Worm (Caenorhabditis elegans) whole organism, late embryonic: ENCODE results near the gene lgc-47.

Source experiments
- K09A11.1 ChIP-seq: sonication (generic microtip); optimal IDR thresholded peaks from 2 replicates; lab custom pipeline; 2017; ENCODE audit warnings: antibody characterized with exemption, mild to moderate bottlenecking, missing genetic modification characterization, missing compliant biosample characterization; ENCODE audit not compliant: insufficient read depth
- T23F11.4 ChIP-seq: fragments of 200-800 bp; sonication (Bioruptor generic); optimal IDR thresholded peaks from 2 replicates; lab custom pipeline; 2018; ENCODE audit warnings: mild to moderate bottlenecking, missing genetic modification characterization, missing compliant biosample characterization
- ceh-18 ChIP-seq: sonication (generic microtip); optimal IDR thresholded peaks from 2 replicates; lab custom pipeline; 2016; ENCODE audit warnings: missing genetic modification characterization, missing compliant biosample characterization
- ceh-2 ChIP-seq: sonication (generic microtip); optimal IDR thresholded peaks from 2 replicates; lab custom pipeline; 2016; ENCODE audit warnings: missing genotype, missing genetic modification characterization, missing compliant biosample characterization
- ceh-31 ChIP-seq: sonication (generic microtip); optimal IDR thresholded peaks from 2 replicates; lab custom pipeline; 2016; ENCODE audit warnings: missing genetic modification characterization, missing compliant biosample characterization
- ceh-45 ChIP-seq: fragments of 200-800 bp; sonication (Bioruptor generic); IDR thresholded peaks from 2 replicates; pipeline ENCODE4 v1.3.6; 2022; ENCODE audit warnings: missing genetic modification reagents, missing genetic modification characterization, missing compliant biosample characterization
- ceh-48 ChIP-seq: sonication (generic microtip); optimal IDR thresholded peaks from 2 replicates; lab custom pipeline; 2016; ENCODE audit warnings: missing genetic modification characterization, inconsistent platforms, missing compliant biosample characterization
- dmd-4 ChIP-seq: sonication (generic microtip); optimal IDR thresholded peaks from 2 replicates; lab custom pipeline; 2016; ENCODE audit warnings: borderline replicate concordance, missing genetic modification characterization, missing compliant biosample characterization
- dve-1 ChIP-seq: sonication (generic microtip); optimal IDR thresholded peaks from 2 replicates; lab custom pipeline; 2017; ENCODE audit warnings: antibody characterized with exemption, mild to moderate bottlenecking, missing genetic modification characterization, missing compliant biosample characterization
- elt-2 ChIP-seq: sonication (generic microtip); optimal IDR thresholded peaks from 2 replicates; lab custom pipeline; 2016; ENCODE audit warnings: missing genetic modification reagents, missing genetic modification characterization, missing compliant biosample characterization
- ets-4 ChIP-seq: sonication (generic microtip); optimal IDR thresholded peaks from 2 replicates; lab custom pipeline; 2016; ENCODE audit warnings: missing genetic modification characterization, missing compliant biosample characterization
- fkh-6 ChIP-seq: sonication (generic microtip); optimal IDR thresholded peaks from 2 replicates; lab custom pipeline; 2016; ENCODE audit warnings: missing genetic modification characterization, missing compliant biosample characterization
- gmeb-2 ChIP-seq: sonication (generic microtip); optimal IDR thresholded peaks from 2 replicates; lab custom pipeline; 2016; ENCODE audit warnings: missing genetic modification characterization, inconsistent platforms, missing compliant biosample characterization
- hlh-15 ChIP-seq: sonication (generic microtip); optimal IDR thresholded peaks from 2 replicates; lab custom pipeline; 2016; ENCODE audit warnings: missing genetic modification characterization, missing compliant biosample characterization
- hlh-6 ChIP-seq: sonication (generic microtip); optimal IDR thresholded peaks from 2 replicates; lab custom pipeline; 2016; ENCODE audit warnings: missing genotype, missing genetic modification characterization, missing compliant biosample characterization
- lin-11 ChIP-seq: fragments of 200-800 bp; sonication (Bioruptor generic); optimal IDR thresholded peaks from 2 replicates; lab custom pipeline; 2018; ENCODE audit warnings: mild to moderate bottlenecking, missing genetic modification characterization, missing compliant biosample characterization
- mec-3 ChIP-seq: sonication (generic microtip); optimal IDR thresholded peaks from 2 replicates; lab custom pipeline; 2016; ENCODE audit warnings: borderline replicate concordance, missing genetic modification characterization, missing compliant biosample characterization
- nfya-1 ChIP-seq: sonication (generic microtip); optimal IDR thresholded peaks from 2 replicates; lab custom pipeline; 2017; ENCODE audit warnings: missing genetic modification characterization, mild to moderate bottlenecking, missing compliant biosample characterization, antibody characterized with exemption, moderate library complexity
- odd-2 ChIP-seq: sonication (generic microtip); optimal IDR thresholded peaks from 2 replicates; lab custom pipeline; 2017; ENCODE audit warnings: antibody characterized with exemption, mild to moderate bottlenecking, missing genetic modification characterization, missing compliant biosample characterization
- pat-9 ChIP-seq: fragments of 200-800 bp; sonication (Bioruptor generic); optimal IDR thresholded peaks from 2 replicates; lab custom pipeline; 2018; ENCODE audit warnings: mild to moderate bottlenecking, missing genetic modification characterization, moderate library complexity, missing compliant biosample characterization
- pha-2 ChIP-seq: sonication (generic microtip); optimal IDR thresholded peaks from 2 replicates; lab custom pipeline; 2017; ENCODE audit warnings: mild to moderate bottlenecking, missing genetic modification characterization, missing compliant biosample characterization
- pha-4 ChIP-seq: fragments of 150-350 bp; optimal IDR thresholded peaks from 2 replicates; lab custom pipeline; 2018; ENCODE audit warnings: missing biosample characterization, missing genetic modification reagents, missing genetic modification characterization
- pros-1 ChIP-seq: fragments of 150-350 bp; optimal IDR thresholded peaks from 2 replicates; lab custom pipeline; 2014; ENCODE audit warnings: missing biosample characterization, missing genetic modification reagents, missing genetic modification characterization
- ref-2 ChIP-seq: sonication (generic microtip); optimal IDR thresholded peaks from 2 replicates; lab custom pipeline; 2016; ENCODE audit warnings: missing genetic modification characterization, missing compliant biosample characterization
- sdc-2 ChIP-seq: sonication (generic microtip); optimal IDR thresholded peaks from 2 replicates; lab custom pipeline; 2016; ENCODE audit warnings: missing genotype, missing genetic modification characterization, missing compliant biosample characterization
- syd-9 ChIP-seq: sonication (generic microtip); optimal IDR thresholded peaks from 2 replicates; lab custom pipeline; 2016; ENCODE audit warnings: mild to moderate bottlenecking, missing genetic modification characterization, moderate library complexity, missing compliant biosample characterization
- tbx-2 ChIP-seq: sonication (generic microtip); optimal IDR thresholded peaks from 2 replicates; lab custom pipeline; 2016; ENCODE audit warnings: missing genetic modification characterization, missing compliant biosample characterization
- unc-42 ChIP-seq: sonication (generic microtip); optimal IDR thresholded peaks from 2 replicates; lab custom pipeline; 2016; ENCODE audit warnings: missing genotype, missing genetic modification characterization, missing compliant biosample characterization
- unc-55 ChIP-seq: sonication (generic microtip); optimal IDR thresholded peaks from 2 replicates; lab custom pipeline; 2017; ENCODE audit warnings: missing biosample characterization, missing genetic modification reagents, missing genetic modification characterization
- unc-86 ChIP-seq: sonication (generic microtip); optimal IDR thresholded peaks from 2 replicates; lab custom pipeline; 2016; ENCODE audit warnings: missing genetic modification characterization, missing compliant biosample characterization

lgc-47 gene

DNA sequence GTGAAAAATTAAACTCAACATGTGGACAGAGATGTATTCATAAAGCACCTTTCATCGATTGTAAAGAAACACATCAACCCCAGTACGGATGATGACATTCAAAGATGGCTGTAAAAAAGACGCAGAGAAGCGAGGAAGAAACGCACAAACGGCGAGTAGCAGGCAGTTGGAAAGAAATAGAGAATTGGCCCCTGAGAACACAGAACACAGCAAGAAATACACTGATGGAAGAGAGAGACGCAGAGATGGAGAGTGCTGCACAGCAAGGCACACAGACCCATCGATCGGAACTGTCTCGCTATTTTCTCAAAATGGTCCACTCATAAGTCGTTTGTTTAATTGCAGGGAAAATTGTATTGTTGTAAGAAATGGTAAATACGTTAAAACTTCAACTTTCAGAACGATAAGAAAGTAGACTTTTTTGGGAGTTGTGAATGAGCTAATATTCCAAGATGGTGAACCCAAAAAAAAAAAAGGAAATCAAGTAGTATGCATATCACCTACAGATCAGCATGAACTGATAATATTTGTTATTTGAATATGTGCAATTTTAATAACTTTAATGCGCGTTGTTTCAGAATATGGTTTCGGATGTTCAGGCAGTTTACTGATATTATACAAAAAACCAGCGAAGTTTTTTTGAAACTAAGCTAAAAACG lies 15.3 kb upstream of the lgc-47 start:
- TF ChIP-seq hlh-15 (tag; lab: Kevin White, UChicago) = no peak
- peak; percentile 2 for TF ChIP-seq ceh-48 (tag; lab: Kevin White, UChicago)
- TF ChIP-seq nfya-1 = peak; percentile 65
- TF ChIP-seq dve-1 (tag; lab: Kevin White, UChicago) = peak; percentile 7
- no peak for TF ChIP-seq ceh-45 (GFP tag; lab: Robert Waterston, UW)
- TF ChIP-seq ceh-31 (tag; lab: Kevin White, UChicago) = peak; percentile 59
- TF ChIP-seq pros-1 = peak; percentile 39
- peak; percentile 17 for TF ChIP-seq ceh-2
- peak; percentile 21 for TF ChIP-seq fkh-6 (tag; lab: Kevin White, UChicago)
- TF ChIP-seq tbx-2 (tag; lab: Kevin White, UChicago) = peak; percentile 55
- TF ChIP-seq unc-55 (GFP tag; lab: Kevin White, UChicago) = peak; percentile 3
- TF ChIP-seq sdc-2 = peak; percentile 34
- TF ChIP-seq ref-2 (tag; lab: Kevin White, UChicago) = peak; percentile 64
- TF ChIP-seq hlh-6 (tag; lab: Kevin White, UChicago) = no peak
- no peak for TF ChIP-seq pat-9 (tag; lab: Kevin White, UChicago)
- TF ChIP-seq dmd-4 (tag; lab: Kevin White, UChicago) = no peak
- TF ChIP-seq, all 69 proteins: peak for 11

DNA sequence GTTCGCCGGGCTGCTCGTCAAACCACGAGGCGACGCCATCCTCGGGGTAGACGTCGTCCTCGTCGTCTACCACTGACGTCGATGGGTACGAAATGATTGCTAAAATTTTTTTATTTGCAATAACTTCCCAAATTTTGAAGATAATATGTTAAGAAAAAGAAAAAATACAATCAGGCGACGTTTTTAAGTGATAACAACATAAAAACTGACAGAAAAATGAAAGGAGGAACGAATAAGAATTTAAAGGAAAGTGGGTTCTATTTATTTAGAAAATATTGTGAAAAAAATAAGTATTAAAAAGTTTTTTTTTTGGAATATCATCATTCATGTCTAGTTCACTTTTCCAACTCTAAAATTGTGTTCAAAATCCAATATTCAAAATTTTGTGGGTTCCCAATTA lies 14.7 kb upstream of the lgc-47 start, which contains the start of gene dpy-22:
dpy-22 (minus strand) TSS at position 101 of the 400 bp plus-strand sequence.
- TF ChIP-seq pha-2 (tag; lab: Kevin White, UChicago) (no peak), ets-4 (tag; lab: Kevin White, UChicago) (no peak), elt-2 (no peak), ceh-2 (no peak), mec-3 (no peak), ceh-18 (tag; lab: Kevin White, UChicago) (no peak), pha-4 (tag; lab: Kevin White, UChicago) (no peak), unc-55 (GFP tag; lab: Kevin White, UChicago) (no peak), ceh-48 (tag; lab: Kevin White, UChicago) (no peak)

DNA sequence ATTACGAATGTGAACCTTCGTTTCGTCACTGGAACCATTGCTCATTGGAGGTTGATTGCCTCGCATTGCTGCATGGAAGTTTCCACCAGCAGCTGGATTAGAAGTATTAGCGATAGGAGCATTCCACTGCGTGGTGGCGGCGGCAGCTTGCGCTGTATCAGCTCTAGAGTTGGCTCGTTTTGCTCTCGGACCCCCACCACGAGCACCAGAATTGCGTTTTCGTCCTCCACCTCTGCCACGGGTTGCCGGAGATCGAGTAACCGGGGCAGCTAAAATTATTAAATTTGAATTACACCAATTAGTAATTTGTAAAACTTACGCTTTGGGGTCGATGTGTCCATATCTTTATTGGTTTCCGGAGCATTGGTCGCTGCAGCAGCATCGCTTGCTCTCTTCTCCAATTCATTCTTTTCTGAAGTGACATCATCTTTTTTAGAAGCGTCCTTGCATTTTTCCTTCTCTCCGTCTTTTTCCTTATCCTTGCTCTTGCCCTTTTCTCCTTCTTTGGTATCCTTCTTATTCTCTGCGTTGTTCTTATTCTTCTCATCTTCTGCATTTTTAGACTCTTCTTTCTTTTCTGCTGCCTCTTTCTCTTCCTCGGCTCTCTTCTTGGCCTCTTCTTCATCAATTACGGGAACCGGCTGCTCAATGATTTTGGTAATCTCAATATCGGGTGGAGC lies 6.8 kb upstream of the lgc-47 start:
- TF ChIP-seq elt-2 (no peak), sdc-2 (no peak), odd-2 (tag; lab: Kevin White, UChicago) (no peak), gmeb-2 (tag; lab: Kevin White, UChicago) (no peak), T23F11.4 (no peak), unc-42 (tag; lab: Kevin White, UChicago) (peak; percentile 52), syd-9 (tag; lab: Kevin White, UChicago) (no peak), ets-4 (tag; lab: Kevin White, UChicago) (no peak), dve-1 (tag; lab: Kevin White, UChicago) (no peak), ceh-31 (tag; lab: Kevin White, UChicago) (peak; percentile 55)
- TF ChIP-seq, all 69 proteins: peak for 2

DNA sequence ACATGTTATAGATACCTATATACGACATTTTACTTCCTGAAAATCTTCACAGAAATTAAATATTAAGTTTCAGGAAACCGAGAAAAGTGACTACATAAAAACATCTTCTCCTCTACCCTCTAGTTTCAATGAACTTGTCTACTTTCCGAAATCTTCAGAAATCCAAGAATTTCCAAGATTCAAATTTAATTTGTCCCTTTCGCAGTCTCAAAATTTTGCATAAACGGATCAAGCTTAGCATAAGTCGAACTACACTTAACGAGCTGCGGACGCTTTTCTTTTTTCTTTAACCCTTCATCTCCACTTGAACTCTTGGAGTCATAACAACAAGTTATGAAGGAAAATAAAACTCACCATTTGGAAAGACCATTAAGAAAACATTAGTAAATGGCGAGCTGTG lies 2.0 kb downstream of the lgc-47 start:
- TF ChIP-seq unc-42 (tag; lab: Kevin White, UChicago) = peak; percentile 87
- no peak for TF ChIP-seq lin-11 (tag; lab: Kevin White, UChicago)

DNA sequence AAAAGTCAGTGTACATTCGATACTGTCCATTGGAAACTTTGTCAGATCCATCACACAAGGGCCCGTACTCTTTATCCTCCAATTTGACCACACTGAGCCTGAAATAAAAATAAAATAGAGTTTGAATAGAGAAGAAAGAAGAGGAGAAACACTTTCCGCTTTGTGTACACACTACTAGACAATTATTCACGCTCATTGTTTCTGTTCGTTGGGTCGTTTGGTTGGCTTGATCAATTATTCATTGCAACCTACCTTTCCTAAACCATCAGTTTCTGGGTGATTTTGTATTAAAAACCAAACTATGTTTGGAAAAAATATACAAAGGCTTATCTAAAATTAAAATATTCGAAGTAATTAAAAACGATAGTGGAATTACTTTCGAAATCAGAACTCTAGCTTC lies 2.7 kb downstream of the lgc-47 start:
- TF ChIP-seq ceh-31 (tag; lab: Kevin White, UChicago) = peak; percentile 62
- TF ChIP-seq unc-55 (GFP tag; lab: Kevin White, UChicago) = no peak

DNA sequence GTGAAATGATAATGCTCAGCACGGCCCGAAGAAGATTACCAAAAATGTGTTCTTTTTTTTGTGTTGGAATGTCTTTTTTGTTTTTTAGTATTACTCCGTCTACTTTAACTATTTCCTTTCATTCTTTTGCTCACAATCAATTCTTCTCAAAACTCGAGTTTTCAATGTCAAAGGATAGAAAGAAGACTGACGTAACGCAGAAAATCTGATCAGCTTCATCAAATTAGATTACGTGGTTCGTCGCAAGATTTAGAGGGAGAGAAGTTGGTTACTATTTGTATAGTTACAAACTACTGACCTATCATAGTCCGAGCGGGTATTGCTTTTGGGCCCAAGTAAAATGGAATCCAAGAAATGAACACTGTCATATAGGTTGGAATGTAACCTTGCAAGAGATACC lies 3.9 kb downstream of the lgc-47 start:
- TF ChIP-seq unc-42 (tag; lab: Kevin White, UChicago) (peak; percentile 97), K09A11.1 (tag; lab: Kevin White, UChicago) (no peak), unc-86 (tag; lab: Kevin White, UChicago) (no peak)
